Fruit fly (Drosophila melanogaster): Measurements from ENCODE around the gene roq.

- TF ChIP-seq CG11294 (GFP tag; IDR thresholded peaks at IDR 0.05) (peak; percentile 21; the same call in 1 of the 2 replicates), pdm3 (GFP tag; optimal IDR thresholded peaks at IDR 0.05) (peak; percentile 84), net (GFP tag; optimal IDR thresholded peaks at IDR 0.05) (peak; percentile 69), Sox102F (GFP tag; optimal IDR thresholded peaks at IDR 0.05) (peak; percentile 66), achi (GFP tag; optimal IDR thresholded peaks at IDR 0.05) (peak; percentile 89), dac (GFP tag; optimal IDR thresholded peaks at IDR 0.05) (no peak), fd59A (GFP tag; optimal IDR thresholded peaks at IDR 0.05) (peak; percentile 96), OdsH (GFP tag; optimal IDR thresholded peaks at IDR 0.05) (peak; percentile 90), fkh (GFP tag; optimal IDR thresholded peaks at IDR 0.05) (no peak), vri (GFP tag; optimal IDR thresholded peaks at IDR 0.05) (peak; percentile 22), CG11762 (GFP tag; optimal IDR thresholded peaks at IDR 0.05; ENCODE audit: insufficient read depth) (peak; percentile 70)
Observed at dm6 chr3L:16361200-16361815, 17.1 kb downstream of the roq start.
